Fruit fly (Drosophila melanogaster) whole organism, embryonic: Measurements from ENCODE around the gene CG7071.

Experiments
- Antp ChIP-seq: fragments of 200-800 bp; sonication (Bioruptor generic); optimal IDR thresholded peaks from 3 replicates; lab custom pipeline; 2016; ENCODE audit warnings: missing biosample characterization, missing genetic modification characterization
- Atf-2 ChIP-seq: fragments of 200-800 bp; sonication (Bioruptor generic); optimal IDR thresholded peaks from 2 replicates; lab custom pipeline; 2016; ENCODE audit warnings: missing biosample characterization, missing genetic modification characterization
- CG10267 ChIP-seq: fragments of 200-800 bp; sonication (Bioruptor generic); optimal IDR thresholded peaks from 2 replicates; lab custom pipeline; 2018; ENCODE audit warnings: missing biosample characterization, mild to moderate bottlenecking, missing genetic modification characterization, moderate library complexity
- CG12104 ChIP-seq: fragments of 200-800 bp; sonication (Bioruptor generic); optimal IDR thresholded peaks from 3 replicates; lab custom pipeline; 2016; ENCODE audit warnings: missing biosample characterization, missing genetic modification characterization
- CG12942 ChIP-seq: fragments of 200-800 bp; sonication (Bioruptor generic); optimal IDR thresholded peaks from 3 replicates; lab custom pipeline; 2016; ENCODE audit warnings: missing biosample characterization, missing genetic modification characterization
- CG17361 ChIP-seq: fragments of 200-800 bp; sonication (Bioruptor generic); IDR thresholded peaks from 3 replicates; pipeline ENCODE4 v1.3.6; 2022; ENCODE audit warnings: missing biosample characterization, missing genetic modification characterization
- CG17802 ChIP-seq: fragments of 200-800 bp; sonication (Bioruptor generic); optimal IDR thresholded peaks from 2 replicates; lab custom pipeline; 2018; ENCODE audit warnings: missing biosample characterization, mild to moderate bottlenecking, missing genetic modification characterization, moderate library complexity
- CG2199 ChIP-seq: fragments of 200-800 bp; sonication (Bioruptor generic); IDR thresholded peaks from 3 replicates; pipeline ENCODE4 v1.3.6; 2022; ENCODE audit warnings: missing biosample characterization, missing genetic modification characterization
- CG2712 ChIP-seq: fragments of 200-800 bp; optimal IDR thresholded peaks from 3 replicates; lab custom pipeline; 2019; ENCODE audit warnings: missing biosample characterization, mild to moderate bottlenecking, missing genetic modification characterization, moderate library complexity
- CG2889 ChIP-seq: fragments of 200-800 bp; sonication (Bioruptor generic); IDR thresholded peaks from 3 replicates; pipeline ENCODE4 v1.3.6; 2022; ENCODE audit warnings: missing biosample characterization, missing genetic modification characterization
- CG3163 ChIP-seq: fragments of 200-800 bp; sonication (Bioruptor generic); optimal IDR thresholded peaks from 3 replicates; lab custom pipeline; 2016; ENCODE audit warnings: missing biosample characterization, missing genetic modification characterization
- CG5953 ChIP-seq: fragments of 200-800 bp; sonication (Bioruptor generic); IDR thresholded peaks from 2 replicates; pipeline ENCODE4 v1.3.6; 2022; ENCODE audit warnings: missing biosample characterization, missing genetic modification characterization
- CG6791 ChIP-seq: fragments of 200-800 bp; sonication (Bioruptor generic); IDR thresholded peaks from 3 replicates; pipeline ENCODE4 v1.3.6; 2022; ENCODE audit warnings: missing biosample characterization, missing genetic modification characterization; ENCODE audit not compliant: partially characterized antibody
- CG8359 ChIP-seq: fragments of 200-800 bp; sonication (Bioruptor generic); optimal IDR thresholded peaks from 2 replicates; lab custom pipeline; 2017; ENCODE audit warnings: missing biosample characterization, mild to moderate bottlenecking, missing genetic modification characterization, borderline replicate concordance
- CG8765 ChIP-seq: fragments of 200-800 bp; sonication (Bioruptor generic); IDR thresholded peaks from 2 replicates; pipeline ENCODE4 v1.3.6; 2022; ENCODE audit warnings: missing biosample characterization, missing genetic modification characterization
- Drgx ChIP-seq: fragments of 200-800 bp; sonication (Bioruptor generic); IDR thresholded peaks from 2 replicates; pipeline ENCODE4 v1.3.6; 2022; ENCODE audit warnings: missing biosample characterization, missing genetic modification characterization
- E2f2 ChIP-seq: fragments of 200-800 bp; sonication (Bioruptor generic); IDR thresholded peaks from 2 replicates; pipeline ENCODE4 v1.3.6; 2022; ENCODE audit warnings: missing biosample characterization, missing genetic modification characterization
- H15 ChIP-seq: fragments of 200-800 bp; sonication (Bioruptor generic); IDR thresholded peaks from 3 replicates; pipeline ENCODE4 v1.3.6; 2022; ENCODE audit warnings: missing biosample characterization, missing genetic modification characterization
- Hmx ChIP-seq: fragments of 200-800 bp; sonication (Bioruptor generic); optimal IDR thresholded peaks from 2 replicates; lab custom pipeline; 2016; ENCODE audit warnings: missing biosample characterization, missing genetic modification characterization
- Kr ChIP-seq: fragments of 200-800 bp; sonication (Bioruptor generic); optimal IDR thresholded peaks from 2 replicates; lab custom pipeline; 2017; ENCODE audit warnings: missing biosample characterization, mild to moderate bottlenecking, missing genetic modification characterization
- Lim3 ChIP-seq: fragments of 200-800 bp; sonication (Bioruptor generic); IDR thresholded peaks from 2 replicates; pipeline ENCODE4 v1.3.6; 2022; ENCODE audit warnings: missing biosample characterization, missing genetic modification characterization
- MBD-R2 ChIP-seq: fragments of 200-800 bp; sonication (Bioruptor generic); IDR thresholded peaks from 2 replicates; pipeline ENCODE4 v1.3.6; 2022; ENCODE audit warnings: missing biosample characterization, missing genetic modification characterization
- Nf-YC ChIP-seq: fragments of 200-800 bp; optimal IDR thresholded peaks from 3 replicates; lab custom pipeline; 2019; ENCODE audit warnings: missing biosample characterization, mild to moderate bottlenecking, missing genetic modification characterization, moderate library complexity
- Oli ChIP-seq: fragments of 200-800 bp; sonication (Bioruptor generic); optimal IDR thresholded peaks from 2 replicates; lab custom pipeline; 2018; ENCODE audit warnings: missing biosample characterization, mild to moderate bottlenecking, missing genetic modification characterization, moderate library complexity
- Taf1 ChIP-seq: fragments of 200-800 bp; sonication (Bioruptor generic); IDR thresholded peaks from 2 replicates; pipeline ENCODE4 v1.3.6; 2022; ENCODE audit warnings: missing biosample characterization, missing genetic modification characterization
- Vsx1 ChIP-seq: fragments of 200-800 bp; sonication (Bioruptor generic); optimal IDR thresholded peaks from 2 replicates; lab custom pipeline; 2017; ENCODE audit warnings: missing biosample characterization, mild to moderate bottlenecking, missing genetic modification characterization, missing genetic modification reagents
- amos ChIP-seq: fragments of 200-800 bp; sonication (Bioruptor generic); IDR thresholded peaks from 2 replicates; pipeline ENCODE4 v1.3.6; 2022; ENCODE audit warnings: missing biosample characterization, missing genetic modification characterization; ENCODE audit not compliant: partially characterized antibody
- ara ChIP-seq: fragments of 200-800 bp; sonication (Bioruptor generic); IDR thresholded peaks from 2 replicates; pipeline ENCODE4 v1.3.6; 2022; ENCODE audit warnings: missing biosample characterization, missing genetic modification characterization
- bab2 ChIP-seq: fragments of 200-800 bp; sonication (Bioruptor generic); optimal IDR thresholded peaks from 2 replicates; lab custom pipeline; 2016; ENCODE audit warnings: missing biosample characterization, missing genetic modification characterization
- bcd ChIP-seq: fragments of 200-800 bp; sonication (Bioruptor generic); optimal IDR thresholded peaks from 2 replicates; lab custom pipeline; 2017; ENCODE audit warnings: missing biosample characterization, mild to moderate bottlenecking, missing genetic modification characterization
- br ChIP-seq: fragments of >200 bp; optimal IDR thresholded peaks from 2 replicates; lab custom pipeline; 2017
- cwo ChIP-seq: fragments of 200-800 bp; sonication (Bioruptor generic); optimal IDR thresholded peaks from 3 replicates; lab custom pipeline; 2017; ENCODE audit warnings: missing biosample characterization, missing genetic modification characterization, mild to moderate bottlenecking, moderate library complexity, missing genetic modification reagents
- ems ChIP-seq: fragments of 200-800 bp; sonication (Bioruptor generic); optimal IDR thresholded peaks from 3 replicates; lab custom pipeline; 2016; ENCODE audit warnings: missing biosample characterization, missing genetic modification characterization
- eve ChIP-seq, 2 experiments: fragments of >200 bp; optimal IDR thresholded peaks; 2 replicates each; lab custom pipeline; 2017; ENCODE audit warnings: missing biosample characterization in 2 of 2, missing genetic modification characterization in 2 of 2
- gcm ChIP-seq: fragments of 200-800 bp; sonication (Bioruptor generic); optimal IDR thresholded peaks from 2 replicates; lab custom pipeline; 2019; ENCODE audit warnings: missing biosample characterization, mild to moderate bottlenecking, missing genetic modification characterization, moderate library complexity
- gfzf ChIP-seq: fragments of 200-800 bp; sonication (Bioruptor generic); optimal IDR thresholded peaks from 2 replicates; lab custom pipeline; 2016; ENCODE audit warnings: missing biosample characterization, mild to moderate bottlenecking, missing genetic modification characterization, moderate library complexity
- h ChIP-seq: fragments of >200 bp; optimal IDR thresholded peaks from 2 replicates; lab custom pipeline; 2017
- ham ChIP-seq: fragments of 200-800 bp; sonication (Bioruptor generic); IDR thresholded peaks from 2 replicates; pipeline ENCODE4 v1.3.6; 2022; ENCODE audit warnings: missing biosample characterization, missing genetic modification characterization
- klu ChIP-seq: fragments of 200-800 bp; sonication (Bioruptor generic); IDR thresholded peaks from 2 replicates; pipeline ENCODE4 v1.3.6; 2022; ENCODE audit warnings: missing biosample characterization, missing genetic modification characterization
- otp ChIP-seq: fragments of 200-800 bp; sonication (Bioruptor generic); IDR thresholded peaks from 3 replicates; pipeline ENCODE4, ENCODE4 v1.3.6; 2022; ENCODE audit warnings: missing biosample characterization, missing genetic modification characterization
- ro ChIP-seq: fragments of 200-800 bp; sonication (Bioruptor generic); IDR thresholded peaks from 2 replicates; pipeline ENCODE4 v1.3.6; 2022; ENCODE audit warnings: missing biosample characterization, missing genetic modification characterization
- sens-2 ChIP-seq: fragments of 200-800 bp; sonication (Bioruptor generic); IDR thresholded peaks from 2 replicates; pipeline ENCODE4 v1.3.6; 2022; ENCODE audit warnings: missing biosample characterization, missing genetic modification characterization
- sima ChIP-seq: fragments of 200-800 bp; sonication (Bioruptor generic); optimal IDR thresholded peaks from 2 replicates; lab custom pipeline; 2016; ENCODE audit warnings: missing biosample characterization, missing genetic modification characterization
- slou ChIP-seq: fragments of 200-800 bp; sonication (Bioruptor generic); optimal IDR thresholded peaks from 3 replicates; lab custom pipeline; 2016; ENCODE audit warnings: missing biosample characterization, missing genetic modification characterization
- sqz ChIP-seq: fragments of 200-800 bp; sonication (Bioruptor generic); optimal IDR thresholded peaks from 3 replicates; lab custom pipeline; 2018; ENCODE audit warnings: missing biosample characterization, mild to moderate bottlenecking, missing genetic modification characterization
- tin ChIP-seq: fragments of 200-800 bp; sonication (Bioruptor generic); optimal IDR thresholded peaks from 3 replicates; lab custom pipeline; 2016; ENCODE audit warnings: missing biosample characterization, missing genetic modification characterization
- toy ChIP-seq: fragments of 200-800 bp; sonication (Bioruptor generic); IDR thresholded peaks from 2 replicates; pipeline ENCODE4 v1.3.6; 2022; ENCODE audit warnings: missing biosample characterization, missing genetic modification characterization
- unpg ChIP-seq: fragments of 200-800 bp; sonication (Bioruptor generic); optimal IDR thresholded peaks from 3 replicates; lab custom pipeline; 2018; ENCODE audit warnings: missing biosample characterization, mild to moderate bottlenecking, missing genetic modification characterization, moderate library complexity
- wek ChIP-seq: fragments of 200-800 bp; sonication (Bioruptor generic); optimal IDR thresholded peaks from 3 replicates; lab custom pipeline; 2018; ENCODE audit warnings: missing biosample characterization, mild to moderate bottlenecking, missing genetic modification characterization, moderate library complexity
- yki ChIP-seq: fragments of >200 bp; optimal IDR thresholded peaks from 3 replicates; lab custom pipeline; 2018
- zfh1 ChIP-seq: fragments of 200-800 bp; sonication (Bioruptor generic); IDR thresholded peaks from 3 replicates; pipeline ENCODE4 v1.3.6; 2022; ENCODE audit warnings: missing biosample characterization, missing genetic modification characterization

CG7071 gene

dm6 chr3R:22410537-22411360 is 48.3 kb downstream of the CG7071 start, which contains the start of the genes CG13850 and lqfR (continued):
- TF ChIP-seq CG12104 (peak; percentile 70), H15 (GFP tag; lab: Robert Waterston, UW) (no peak; the same call in 1 of the 3 replicates), gcm (no peak), bcd (GFP tag; lab: Kevin White, UChicago) (peak; percentile 84), CG8359 (GFP tag; lab: Kevin White, UChicago) (peak; percentile 34), ems (GFP tag; lab: Kevin White, UChicago) (peak; percentile 80), yki (no peak), CG10267 (tag; lab: Kevin White, UChicago) (peak; percentile 97), MBD-R2 (GFP tag; lab: Robert Waterston, UW) (peak; percentile 76), Lim3 (no peak), ro (no peak), Vsx1 (GFP tag; lab: Kevin White, UChicago) (peak; percentile 87), ara (GFP tag; lab: Robert Waterston, UW) (no peak), CG17802 (tag; lab: Kevin White, UChicago) (peak; percentile 9), ham (GFP tag; lab: Robert Waterston, UW) (no peak), br (lab: Kevin White, UChicago) (no peak), CG17361 (peak; percentile 91), cwo (peak; percentile 58), CG3163 (GFP tag; lab: Kevin White, UChicago) (peak; percentile 59), bab2 (peak; percentile 68), tin (GFP tag; lab: Kevin White, UChicago) (peak; percentile 79), wek (GFP tag; lab: Kevin White, UChicago) (no peak), Taf1 (no peak; the same call in 1 of the 2 replicates), CG12942 (peak; percentile 77), sens-2 (GFP tag; lab: Robert Waterston, UW) (no peak), klu (GFP tag; lab: Robert Waterston, UW) (peak; percentile 72), Oli (tag; lab: Kevin White, UChicago) (peak; percentile 66), amos (GFP tag; lab: Robert Waterston, UW) (no peak), sqz (GFP tag; lab: Kevin White, UChicago) (no peak), Hmx (peak; percentile 53), Atf-2 (GFP tag; lab: Kevin White, UChicago) (peak; percentile 75), sima (GFP tag; lab: Kevin White, UChicago) (no peak), Nf-YC (tag; lab: Kevin White, UChicago) (no peak), E2f2 (GFP tag; lab: Robert Waterston, UW) (no peak), unpg (GFP tag; lab: Kevin White, UChicago) (no peak), h (lab: Kevin White, UChicago) (no peak), Antp (GFP tag; lab: Kevin White, UChicago) (peak; percentile 69), CG5953 (GFP tag; lab: Robert Waterston, UW) (0 out of 2 replicates have a peak, but pooled peaks have one; percentile 21), zfh1 (peak; percentile 14; the same call in 1 of the 3 replicates), CG2712 (tag; lab: Kevin White, UChicago) (peak; percentile 43), otp (GFP tag; lab: Robert Waterston, UW) (no peak), Drgx (GFP tag; lab: Robert Waterston, UW) (peak; percentile 41), eve (GFP tag; optimal IDR thresholded peaks at IDR 0.05; lab: Kevin White, UChicago) (no peak), toy (GFP tag; lab: Robert Waterston, UW) (no peak), CG2199 (GFP tag; lab: Robert Waterston, UW) (no peak), gfzf (peak; percentile 28), CG2889 (GFP tag; lab: Robert Waterston, UW) (0 out of 3 replicates have a peak, but pooled peaks have one; percentile 38), CG6791 (GFP tag; lab: Robert Waterston, UW) (no peak), CG8765 (GFP tag; lab: Robert Waterston, UW) (no peak), Kr (GFP tag; lab: Kevin White, UChicago) (no peak), slou (GFP tag; lab: Kevin White, UChicago) (peak; percentile 47)
